Fruit fly (Drosophila melanogaster) whole organism, embryonic: Measurements from ENCODE around the gene Hsp70Ba.

Experiments
- CG10267 ChIP-seq: fragments of 200-800 bp; sonication (Bioruptor generic); optimal IDR thresholded peaks from 2 replicates; lab custom pipeline; 2018; ENCODE audit warnings: missing biosample characterization, mild to moderate bottlenecking, missing genetic modification characterization, moderate library complexity
- CG10979 ChIP-seq: fragments of 200-800 bp; sonication (Bioruptor generic); optimal IDR thresholded peaks from 2 replicates; lab custom pipeline; 2018; ENCODE audit warnings: missing biosample characterization, mild to moderate bottlenecking, missing genetic modification characterization, moderate library complexity
- CG11398 ChIP-seq: fragments of 200-800 bp; sonication (Bioruptor generic); optimal IDR thresholded peaks from 2 replicates; lab custom pipeline; 2016; ENCODE audit warnings: missing biosample characterization, missing genetic modification characterization
- CG12942 ChIP-seq: fragments of 200-800 bp; sonication (Bioruptor generic); optimal IDR thresholded peaks from 3 replicates; lab custom pipeline; 2016; ENCODE audit warnings: missing biosample characterization, missing genetic modification characterization
- CG14710 ChIP-seq: fragments of 200-800 bp; sonication (Bioruptor generic); optimal IDR thresholded peaks from 3 replicates; lab custom pipeline; 2019; ENCODE audit warnings: missing biosample characterization, mild to moderate bottlenecking, missing genetic modification characterization, moderate library complexity
- CG16779 ChIP-seq: fragments of 200-800 bp; sonication (Bioruptor generic); IDR thresholded peaks from 2 replicates; pipeline ENCODE4 v1.3.6; 2022; ENCODE audit warnings: missing biosample characterization, missing genetic modification characterization
- CG17802 ChIP-seq: fragments of 200-800 bp; sonication (Bioruptor generic); optimal IDR thresholded peaks from 2 replicates; lab custom pipeline; 2018; ENCODE audit warnings: missing biosample characterization, mild to moderate bottlenecking, missing genetic modification characterization, moderate library complexity
- CG17829 ChIP-seq: fragments of 200-800 bp; optimal IDR thresholded peaks from 2 replicates; lab custom pipeline; 2019; ENCODE audit warnings: missing biosample characterization, mild to moderate bottlenecking, missing genetic modification characterization, moderate library complexity
- CG2875 ChIP-seq: fragments of 200-800 bp; sonication (Bioruptor generic); optimal IDR thresholded peaks from 2 replicates; lab custom pipeline; 2017; ENCODE audit warnings: missing biosample characterization, mild to moderate bottlenecking, missing genetic modification characterization, missing genetic modification reagents
- CG30431 ChIP-seq: fragments of 200-800 bp; sonication (Bioruptor generic); optimal IDR thresholded peaks from 2 replicates; lab custom pipeline; 2017; ENCODE audit warnings: missing biosample characterization, missing genetic modification characterization
- CG31441 ChIP-seq: fragments of 200-800 bp; sonication (Bioruptor generic); IDR thresholded peaks from 2 replicates; pipeline ENCODE4 v1.3.6; 2022; ENCODE audit warnings: missing biosample characterization, missing genetic modification characterization
- CG34422 ChIP-seq: fragments of 200-800 bp; sonication (Bioruptor generic); IDR thresholded peaks from 3 replicates; pipeline ENCODE4 v1.3.6; 2022; ENCODE audit warnings: missing biosample characterization, missing genetic modification characterization
- CG4360 ChIP-seq: fragments of 200-800 bp; sonication (Bioruptor generic); IDR thresholded peaks from 2 replicates; pipeline ENCODE4 v1.3.6; 2022; ENCODE audit warnings: missing biosample characterization, missing genetic modification characterization
- CG8478 ChIP-seq: fragments of >200 bp; optimal IDR thresholded peaks from 2 replicates; lab custom pipeline; 2018
- D19A ChIP-seq: fragments of 200-800 bp; optimal IDR thresholded peaks from 3 replicates; lab custom pipeline; 2019; ENCODE audit warnings: missing biosample characterization, mild to moderate bottlenecking, missing genetic modification characterization, moderate library complexity
- Dek ChIP-seq: fragments of 200-800 bp; sonication (Bioruptor generic); optimal IDR thresholded peaks from 3 replicates; lab custom pipeline; 2019; ENCODE audit warnings: missing biosample characterization, mild to moderate bottlenecking, missing genetic modification characterization, moderate library complexity
- Doc3 ChIP-seq: fragments of 200-800 bp; sonication (Bioruptor generic); IDR thresholded peaks from 3 replicates; pipeline ENCODE4 v1.3.6; 2022; ENCODE audit warnings: missing biosample characterization, missing genetic modification characterization; ENCODE audit not compliant: partially characterized antibody
- Drgx ChIP-seq: fragments of 200-800 bp; sonication (Bioruptor generic); IDR thresholded peaks from 2 replicates; pipeline ENCODE4 v1.3.6; 2022; ENCODE audit warnings: missing biosample characterization, missing genetic modification characterization
- ERR ChIP-seq: fragments of 200-800 bp; sonication (Bioruptor generic); optimal IDR thresholded peaks from 2 replicates; lab custom pipeline; 2016; ENCODE audit warnings: missing biosample characterization, missing genetic modification characterization
- Ets65A ChIP-seq: fragments of 200-800 bp; sonication (Bioruptor generic); peaks from one replicate; lab custom pipeline; 2016; ENCODE audit warnings: missing biosample characterization, missing genetic modification characterization
- Hsf ChIP-seq: fragments of 200-800 bp; sonication (Bioruptor generic); optimal IDR thresholded peaks from 3 replicates; lab custom pipeline; 2016; ENCODE audit warnings: missing biosample characterization, missing genetic modification characterization
- Max ChIP-seq: fragments of 200-800 bp; sonication (Bioruptor generic); optimal IDR thresholded peaks from 2 replicates; lab custom pipeline; 2016; ENCODE audit warnings: missing biosample characterization, mild to moderate bottlenecking, missing genetic modification characterization
- NFAT ChIP-seq: fragments of 200-800 bp; sonication (Bioruptor generic); IDR thresholded peaks from 2 replicates; pipeline ENCODE4 v1.3.6; 2022; ENCODE audit warnings: missing biosample characterization, missing genetic modification characterization
- Nf-YB ChIP-seq: fragments of 200-800 bp; sonication (Bioruptor generic); optimal IDR thresholded peaks from 3 replicates; lab custom pipeline; 2019; ENCODE audit warnings: missing biosample characterization, mild to moderate bottlenecking, missing genetic modification characterization, moderate library complexity
- Opbp ChIP-seq: fragments of 200-800 bp; sonication (Bioruptor generic); IDR thresholded peaks from 3 replicates; pipeline ENCODE4 v1.3.6; 2022; ENCODE audit warnings: missing biosample characterization, missing genetic modification characterization; ENCODE audit not compliant: partially characterized antibody
- Pdp1 ChIP-seq, 2 experiments: fragments of 200-800 bp; sonication (Bioruptor generic); optimal IDR thresholded peaks; 3 replicates each; lab custom pipeline; 2016; ENCODE audit warnings: missing biosample characterization in 2 of 2, missing genetic modification characterization in 2 of 2, mild to moderate bottlenecking in 1 of 2, moderate library complexity in 1 of 2
- Xbp1 ChIP-seq: fragments of 200-800 bp; sonication (Bioruptor generic); optimal IDR thresholded peaks from 3 replicates; lab custom pipeline; 2016; ENCODE audit warnings: missing biosample characterization, mild to moderate bottlenecking, missing genetic modification characterization
- ac ChIP-seq: fragments of 200-800 bp; sonication (Bioruptor generic); optimal IDR thresholded peaks from 3 replicates; lab custom pipeline; 2017; ENCODE audit warnings: missing biosample characterization, mild to moderate bottlenecking, missing genetic modification characterization
- bbx ChIP-seq: fragments of 200-800 bp; sonication (Bioruptor generic); IDR thresholded peaks from 2 replicates; pipeline ENCODE4 v1.3.6; 2022; ENCODE audit warnings: missing biosample characterization, missing genetic modification characterization; ENCODE audit not compliant: partially characterized antibody
- chinmo ChIP-seq: fragments of 200-800 bp; sonication (Bioruptor generic); IDR thresholded peaks from 4 replicates; pipeline ENCODE4 v1.3.6; 2022; ENCODE audit warnings: missing biosample characterization, missing genetic modification characterization; ENCODE audit not compliant: partially characterized antibody
- crol ChIP-seq: fragments of 200-800 bp; sonication (Bioruptor generic); IDR thresholded peaks from 2 replicates; pipeline ENCODE4 v1.3.6; 2022; ENCODE audit warnings: missing biosample characterization, missing genetic modification characterization
- da ChIP-seq: fragments of 200-800 bp; sonication (Bioruptor generic); optimal IDR thresholded peaks from 2 replicates; lab custom pipeline; 2016; ENCODE audit warnings: missing biosample characterization, missing genetic modification characterization
- esg ChIP-seq: fragments of 200-800 bp; sonication (Bioruptor generic); conservative IDR thresholded peaks from 2 replicates; pipeline ENCODE4 v1.3.6; 2022; ENCODE audit warnings: missing biosample characterization, missing genetic modification characterization
- ewg ChIP-seq: fragments of 200-800 bp; sonication (Bioruptor generic); optimal IDR thresholded peaks from 3 replicates; lab custom pipeline; 2017; ENCODE audit warnings: mild to moderate bottlenecking, missing biosample characterization, missing genetic modification reagents, missing genetic modification characterization
- fd96Cb ChIP-seq: fragments of 200-800 bp; sonication (Bioruptor generic); optimal IDR thresholded peaks from 2 replicates; lab custom pipeline; 2018; ENCODE audit warnings: missing biosample characterization, mild to moderate bottlenecking, missing genetic modification characterization, moderate library complexity
- hkb ChIP-seq, 2 experiments: fragments of 200-800 bp in 1 of 2; fragments of >200 bp in 1 of 2; sonication (Bioruptor generic) in 1 of 2; IDR thresholded peaks in 1 of 2; optimal IDR thresholded peaks in 1 of 2; 2 replicates each; pipeline versions ENCODE4 v1.3.6 to Lab custom; 2017 to 2022; ENCODE audit warnings: missing biosample characterization in 1 of 2, missing genetic modification characterization in 1 of 2
- insv ChIP-seq, 2 experiments: fragments of 200-800 bp; sonication (Bioruptor generic); optimal IDR thresholded peaks; 3 replicates each; lab custom pipeline; 2016 to 2018; ENCODE audit warnings: missing biosample characterization in 2 of 2, missing genetic modification characterization in 2 of 2
- jigr1 ChIP-seq: fragments of 200-800 bp; sonication (Bioruptor generic); IDR thresholded peaks from 3 replicates; pipeline ENCODE4 v1.3.6; 2022; ENCODE audit warnings: missing biosample characterization, missing genetic modification characterization
- jing ChIP-seq: fragments of 200-800 bp; sonication (Bioruptor generic); optimal IDR thresholded peaks from 2 replicates; lab custom pipeline; 2018; ENCODE audit warnings: missing biosample characterization, mild to moderate bottlenecking, missing genetic modification characterization
- kni ChIP-seq: fragments of 200-800 bp; sonication (Bioruptor generic); optimal IDR thresholded peaks from 3 replicates; lab custom pipeline; 2017; ENCODE audit warnings: mild to moderate bottlenecking, missing biosample characterization, missing genetic modification reagents, missing genetic modification characterization
- lab ChIP-seq: fragments of 200-800 bp; sonication (Bioruptor generic); optimal IDR thresholded peaks from 3 replicates; lab custom pipeline; 2017; ENCODE audit warnings: missing biosample characterization, missing genetic modification characterization, mild to moderate bottlenecking, moderate library complexity, missing genetic modification reagents
- nom ChIP-seq: fragments of 200-800 bp; sonication (Bioruptor generic); optimal IDR thresholded peaks from 2 replicates; lab custom pipeline; 2017; ENCODE audit warnings: missing biosample characterization, missing genetic modification characterization, mild to moderate bottlenecking, moderate library complexity, missing genetic modification reagents
- rib ChIP-seq: fragments of 200-800 bp; sonication (Bioruptor generic); IDR thresholded peaks from 2 replicates; pipeline ENCODE4 v1.3.6; 2022; ENCODE audit warnings: missing biosample characterization, missing genetic modification characterization
- row ChIP-seq: fragments of 200-800 bp; sonication (Bioruptor generic); IDR thresholded peaks from 3 replicates; pipeline ENCODE4 v1.3.6; 2022; ENCODE audit warnings: missing biosample characterization, missing genetic modification characterization
- sd ChIP-seq: fragments of 200-800 bp; sonication (Bioruptor generic); optimal IDR thresholded peaks from 3 replicates; lab custom pipeline; 2018; ENCODE audit warnings: missing biosample characterization, mild to moderate bottlenecking, missing genetic modification characterization, moderate library complexity
- sna ChIP-seq: fragments of 200-800 bp; sonication (Bioruptor generic); IDR thresholded peaks from 2 replicates; pipeline ENCODE4 v1.3.6; 2022; ENCODE audit warnings: missing biosample characterization, missing genetic modification characterization; ENCODE audit not compliant: partially characterized antibody
- sr ChIP-seq: fragments of 200-800 bp; sonication (Bioruptor generic); IDR thresholded peaks from 3 replicates; pipeline ENCODE4 v1.3.6; 2022; ENCODE audit warnings: missing biosample characterization, missing genetic modification characterization
- tna ChIP-seq: fragments of 200-800 bp; sonication (Bioruptor generic); IDR thresholded peaks from 2 replicates; pipeline ENCODE4 v1.3.6; 2022; ENCODE audit warnings: missing biosample characterization, missing genetic modification characterization; ENCODE audit not compliant: partially characterized antibody
- trh ChIP-seq: fragments of 200-800 bp; sonication (Bioruptor generic); optimal IDR thresholded peaks from 2 replicates; lab custom pipeline; 2016; ENCODE audit warnings: missing biosample characterization, missing genetic modification characterization
- vvl ChIP-seq: fragments of 200-800 bp; sonication (Bioruptor generic); IDR thresholded peaks from 2 replicates; pipeline ENCODE4 v1.3.6; 2022; ENCODE audit warnings: missing biosample characterization, missing genetic modification characterization

The Hsp70Ba gene

dm6 chr3R:12451888-12452514 lies 15.6 kb downstream of the Hsp70Ba start, which contains the start of gene CG5509:
Gene CG5509, plus strand, starts transcription at chr3R:12452464.
- TF ChIP-seq CG17802 (tag; lab: Kevin White, UChicago) (no peak), sd (tag; lab: Kevin White, UChicago) (peak; percentile 26), ewg (GFP tag; lab: Kevin White, UChicago) (peak; percentile 83), CG11398 (GFP tag; lab: Kevin White, UChicago) (no peak), CG14710 (tag; lab: Kevin White, UChicago) (no peak), trh (GFP tag; lab: Kevin White, UChicago) (no peak), Doc3 (GFP tag; lab: Robert Waterston, UW) (no peak), Hsf (no peak), Drgx (GFP tag; lab: Robert Waterston, UW) (peak; percentile 50), sr (GFP tag; lab: Robert Waterston, UW) (peak; percentile 46; the same call in 2 of the 3 replicates), CG10979 (no peak), kni (GFP tag; lab: Kevin White, UChicago) (peak; percentile 36), CG34422 (GFP tag; lab: Robert Waterston, UW) (peak; percentile 33; the same call in 1 of the 3 replicates), CG4360 (peak; percentile 60), lab (GFP tag; lab: Kevin White, UChicago) (no peak), esg (GFP tag; lab: Robert Waterston, UW) (no peak), tna (GFP tag; lab: Robert Waterston, UW) (0 out of 2 replicates have a peak, but pooled peaks have one; percentile 34), chinmo (GFP tag; lab: Robert Waterston, UW) (peak; percentile 83; the same call in 2 of the 4 replicates), Opbp (GFP tag; lab: Robert Waterston, UW) (no peak), D19A (peak; percentile 9), Ets65A (no peak), CG8478 (lab: Kevin White, UChicago) (peak; percentile 43), fd96Cb (no peak), da (no peak), row (GFP tag; lab: Robert Waterston, UW) (0 out of 3 replicates have a peak, but pooled peaks have one; percentile 20), rib (GFP tag; lab: Robert Waterston, UW) (no peak), Pdp1 (GFP tag; optimal IDR thresholded peaks at IDR 0.05; lab: Kevin White, UChicago) (peak in 1 of 2 experiments; percentile 59), nom (peak; percentile 6), bbx (GFP tag; lab: Robert Waterston, UW) (peak; percentile 46; the same call in 1 of the 2 replicates), crol (GFP tag; lab: Robert Waterston, UW) (peak; percentile 88), Xbp1 (peak; percentile 4), ac (no peak)

- TF ChIP-seq ac (no peak), Max (GFP tag; lab: Kevin White, UChicago) (no peak), Dek (tag; lab: Kevin White, UChicago) (no peak), NFAT (GFP tag; lab: Robert Waterston, UW) (no peak), vvl (GFP tag; lab: Robert Waterston, UW) (peak; percentile 26; the same call in 1 of the 2 replicates), jigr1 (GFP tag; lab: Robert Waterston, UW) (no peak), CG10267 (tag; lab: Kevin White, UChicago) (no peak), sna (GFP tag; lab: Robert Waterston, UW) (no peak), insv (GFP tag; optimal IDR thresholded peaks at IDR 0.05; lab: Kevin White, UChicago) (no peak), CG12942 (no peak), CG31441 (GFP tag; lab: Robert Waterston, UW) (no peak; the same call in 1 of the 2 replicates), ERR (no peak), CG16779 (GFP tag; lab: Robert Waterston, UW) (no peak), jing (GFP tag; lab: Kevin White, UChicago) (no peak), hkb (optimal IDR thresholded peaks at IDR 0.05; lab: Kevin White, UChicago) (no peak), hkb (GFP tag; IDR thresholded peaks at IDR 0.05; lab: Robert Waterston, UW) (peak; percentile 62), CG2875 (no peak), Nf-YB (GFP tag; lab: Kevin White, UChicago) (no peak), CG30431 (GFP tag; lab: Kevin White, UChicago) (no peak), CG17829 (tag; lab: Kevin White, UChicago) (peak; percentile 9)
These were observed 16.2 kb downstream of the Hsp70Ba start for dm6 chr3R:12451376-12451775.
